Worm (Caenorhabditis elegans): ENCODE results near the gene C23H5.8.

Gene C23H5.8

ce11 chrIV:2111300-2111874, 1.8 kb downstream of the C23H5.8 start, which contains the start of gene che-6:
Gene che-6 (minus strand): TSS chrIV:2111408.
- TF ChIP-seq unc-62 (GFP tag; optimal IDR thresholded peaks at IDR 0.05): no peak

ce11 chrIV:2106708-2107107, 6.5 kb downstream of the C23H5.8 start:
- TF ChIP-seq unc-62 (GFP tag; optimal IDR thresholded peaks at IDR 0.05): no peak

ce11 chrIV:2102793-2103192, 10.4 kb downstream of the C23H5.8 start, which contains the start of gene C23H5.15:
Gene C23H5.15 (minus strand): TSS chrIV:2102893.
- TF ChIP-seq unc-62 (GFP tag; optimal IDR thresholded peaks at IDR 0.05): no peak

- no peak for TF ChIP-seq unc-62 (GFP tag; optimal IDR thresholded peaks at IDR 0.05)
Observed at ce11 chrIV:2099771-2100170, 13.4 kb downstream of the C23H5.8 start, which contains the start of gene C23H5.11. Gene C23H5.11 (minus strand): TSS chrIV:2099871.

- TF ChIP-seq unc-62 (GFP tag; optimal IDR thresholded peaks at IDR 0.05): no peak
Observed at ce11 chrIV:2083734-2084133, 29.5 kb downstream of the C23H5.8 start, which contains the start of gene mca-2. Gene mca-2 (plus strand): TSS chrIV:2084034.

ce11 chrIV:2083146-2083545, 30.1 kb downstream of the C23H5.8 start:
- no peak for TF ChIP-seq unc-62 (GFP tag; optimal IDR thresholded peaks at IDR 0.05)

ce11 chrIV:2080340-2080739, 32.9 kb downstream of the C23H5.8 start:
- no peak for TF ChIP-seq unc-62 (GFP tag; optimal IDR thresholded peaks at IDR 0.05)

ce11 chrIV:2077159-2077835, 35.9 kb downstream of the C23H5.8 start:
- TF ChIP-seq unc-62 (GFP tag; optimal IDR thresholded peaks at IDR 0.05): no peak

- TF ChIP-seq unc-62 (GFP tag; optimal IDR thresholded peaks at IDR 0.05): no peak
Observed at ce11 chrIV:2065895-2066294, 47.3 kb downstream of the C23H5.8 start, which contains the start of gene arrd-26. Gene arrd-26 (plus strand): TSS chrIV:2066195.

All from whole organism, dauer.